Fruit fly (Drosophila melanogaster) whole organism, embryonic: ENCODE measurements around the gene Tfb5.
A peak's percentile ranks its signal among the peaks of the same experiment; 100 is the strongest.

ENCODE experiments used
- Asciz ChIP-seq: fragments of 200-800 bp; sonication (Bioruptor generic); optimal IDR thresholded peaks from 2 replicates; lab custom pipeline; 2017; ENCODE audit warnings: missing biosample characterization, mild to moderate bottlenecking, missing genetic modification characterization, missing genetic modification reagents
- CG10565 ChIP-seq: fragments of 200-800 bp; sonication (Bioruptor generic); optimal IDR thresholded peaks from 3 replicates; lab custom pipeline; 2016; ENCODE audit warnings: missing biosample characterization, mild to moderate bottlenecking, missing genetic modification characterization
- CG11398 ChIP-seq: fragments of 200-800 bp; sonication (Bioruptor generic); optimal IDR thresholded peaks from 2 replicates; lab custom pipeline; 2016; ENCODE audit warnings: missing biosample characterization, missing genetic modification characterization
- CG11695 ChIP-seq: fragments of 200-800 bp; sonication (Bioruptor generic); IDR thresholded peaks from 3 replicates; pipeline ENCODE4 v1.3.6; 2022; ENCODE audit warnings: missing biosample characterization, missing genetic modification characterization
- CG12219 ChIP-seq: fragments of 200-800 bp; sonication (Bioruptor generic); optimal IDR thresholded peaks from 3 replicates; lab custom pipeline; 2018; ENCODE audit warnings: missing biosample characterization, mild to moderate bottlenecking, missing genetic modification characterization
- CG14710 ChIP-seq: fragments of 200-800 bp; sonication (Bioruptor generic); optimal IDR thresholded peaks from 3 replicates; lab custom pipeline; 2019; ENCODE audit warnings: missing biosample characterization, mild to moderate bottlenecking, missing genetic modification characterization, moderate library complexity
- CG1602 ChIP-seq: fragments of 200-800 bp; sonication (Bioruptor generic); optimal IDR thresholded peaks from 3 replicates; lab custom pipeline; 2016; ENCODE audit warnings: missing biosample characterization, missing genetic modification characterization
- CG18262 ChIP-seq: fragments of 200-800 bp; optimal IDR thresholded peaks from 3 replicates; lab custom pipeline; 2019; ENCODE audit warnings: missing biosample characterization, mild to moderate bottlenecking, missing genetic modification characterization, moderate library complexity
- CG18599 ChIP-seq: fragments of 200-800 bp; sonication (Bioruptor generic); optimal IDR thresholded peaks from 3 replicates; lab custom pipeline; 2017; ENCODE audit warnings: missing biosample characterization, missing genetic modification characterization, mild to moderate bottlenecking, moderate library complexity, missing genetic modification reagents
- CG31388 ChIP-seq: fragments of 200-800 bp; sonication (Bioruptor generic); optimal IDR thresholded peaks from 2 replicates; lab custom pipeline; 2016; ENCODE audit warnings: missing biosample characterization, missing genetic modification characterization
- CG3163 ChIP-seq: fragments of 200-800 bp; sonication (Bioruptor generic); optimal IDR thresholded peaks from 3 replicates; lab custom pipeline; 2016; ENCODE audit warnings: missing biosample characterization, missing genetic modification characterization
- CG33213 ChIP-seq: fragments of 200-800 bp; sonication (Bioruptor generic); optimal IDR thresholded peaks from 3 replicates; lab custom pipeline; 2016; ENCODE audit warnings: missing biosample characterization, missing genetic modification characterization
- CG34376 ChIP-seq: fragments of 200-800 bp; sonication (Bioruptor generic); optimal IDR thresholded peaks from 2 replicates; lab custom pipeline; 2018; ENCODE audit warnings: missing biosample characterization, mild to moderate bottlenecking, missing genetic modification characterization
- CG4360 ChIP-seq: fragments of 200-800 bp; sonication (Bioruptor generic); IDR thresholded peaks from 2 replicates; pipeline ENCODE4 v1.3.6; 2022; ENCODE audit warnings: missing biosample characterization, missing genetic modification characterization
- CG43689 ChIP-seq: fragments of 200-800 bp; sonication (Bioruptor generic); IDR thresholded peaks from 2 replicates; pipeline ENCODE4 v1.3.6; 2022; ENCODE audit warnings: missing biosample characterization, missing genetic modification characterization
- CG4617 ChIP-seq: fragments of 200-800 bp; sonication (Bioruptor generic); optimal IDR thresholded peaks from 3 replicates; lab custom pipeline; 2016; ENCODE audit warnings: missing biosample characterization, missing genetic modification characterization, borderline replicate concordance
- CG6175 ChIP-seq: fragments of 200-800 bp; sonication (Bioruptor generic); IDR thresholded peaks from 3 replicates; pipeline ENCODE4 v1.3.6; 2022; ENCODE audit warnings: missing biosample characterization, missing genetic modification characterization
- CG7839 ChIP-seq: fragments of 200-800 bp; sonication (Bioruptor generic); optimal IDR thresholded peaks from 3 replicates; lab custom pipeline; 2018; ENCODE audit warnings: missing biosample characterization, mild to moderate bottlenecking, missing genetic modification characterization, moderate library complexity
- CG7963 ChIP-seq: fragments of 200-800 bp; sonication (Bioruptor generic); IDR thresholded peaks from 3 replicates; pipeline ENCODE4 v1.3.6; 2022; ENCODE audit warnings: missing biosample characterization, missing genetic modification characterization; ENCODE audit not compliant: partially characterized antibody
- CG8281 ChIP-seq: fragments of 200-800 bp; sonication (Bioruptor generic); optimal IDR thresholded peaks from 2 replicates; lab custom pipeline; 2018; ENCODE audit warnings: missing biosample characterization, mild to moderate bottlenecking, missing genetic modification characterization, moderate library complexity
- CG8924 ChIP-seq: fragments of 200-800 bp; optimal IDR thresholded peaks from 3 replicates; lab custom pipeline; 2019; ENCODE audit warnings: missing biosample characterization, mild to moderate bottlenecking, missing genetic modification characterization, moderate library complexity
- Chrac-16 ChIP-seq: fragments of 200-800 bp; sonication (Bioruptor generic); optimal IDR thresholded peaks from 3 replicates; lab custom pipeline; 2016; ENCODE audit warnings: missing biosample characterization, missing genetic modification characterization
- Dad ChIP-seq: fragments of 200-800 bp; sonication (Bioruptor generic); optimal IDR thresholded peaks from 3 replicates; lab custom pipeline; 2016; ENCODE audit warnings: missing biosample characterization, missing genetic modification characterization
- Dref ChIP-seq: fragments of 200-800 bp; sonication (Bioruptor generic); IDR thresholded peaks from 2 replicates; pipeline ENCODE4 v1.3.6; 2022; ENCODE audit warnings: missing biosample characterization, missing genetic modification characterization
- Gsc ChIP-seq: fragments of 200-800 bp; sonication (Bioruptor generic); IDR thresholded peaks from 2 replicates; pipeline ENCODE4 v1.3.6; 2022; ENCODE audit warnings: missing biosample characterization, missing genetic modification characterization
- H2.0 ChIP-seq: fragments of 200-800 bp; sonication (Bioruptor generic); IDR thresholded peaks from 2 replicates; pipeline ENCODE4 v1.3.6; 2022; ENCODE audit warnings: missing biosample characterization, missing genetic modification characterization
- MESR4 ChIP-seq: fragments of 200-800 bp; sonication (Bioruptor generic); optimal IDR thresholded peaks from 2 replicates; lab custom pipeline; 2018; ENCODE audit warnings: missing biosample characterization, mild to moderate bottlenecking, missing genetic modification characterization, moderate library complexity
- Meics ChIP-seq: fragments of 200-800 bp; sonication (Bioruptor generic); optimal IDR thresholded peaks from 2 replicates; lab custom pipeline; 2017; ENCODE audit warnings: missing biosample characterization, mild to moderate bottlenecking, missing genetic modification characterization
- Pdp1 ChIP-seq, 2 experiments: fragments of 200-800 bp; sonication (Bioruptor generic); optimal IDR thresholded peaks; 3 replicates each; lab custom pipeline; 2016; ENCODE audit warnings: missing biosample characterization in 2 of 2, missing genetic modification characterization in 2 of 2, mild to moderate bottlenecking in 1 of 2, moderate library complexity in 1 of 2
- Sin3A ChIP-seq: fragments of >200 bp; optimal IDR thresholded peaks from 2 replicates; lab custom pipeline; 2018
- Taf1 ChIP-seq: fragments of 200-800 bp; sonication (Bioruptor generic); IDR thresholded peaks from 2 replicates; pipeline ENCODE4 v1.3.6; 2022; ENCODE audit warnings: missing biosample characterization, missing genetic modification characterization
- bcd ChIP-seq: fragments of 200-800 bp; sonication (Bioruptor generic); optimal IDR thresholded peaks from 2 replicates; lab custom pipeline; 2017; ENCODE audit warnings: missing biosample characterization, mild to moderate bottlenecking, missing genetic modification characterization
- cg ChIP-seq: fragments of 200-800 bp; sonication (Bioruptor generic); optimal IDR thresholded peaks from 3 replicates; lab custom pipeline; 2019; ENCODE audit warnings: missing biosample characterization, mild to moderate bottlenecking, missing genetic modification characterization, moderate library complexity
- chif ChIP-seq, 2 experiments: fragments of 200-800 bp; sonication (Bioruptor generic); optimal IDR thresholded peaks; 3 replicates each; lab custom pipeline; 2016; ENCODE audit warnings: missing biosample characterization in 2 of 2, missing genetic modification characterization in 2 of 2
- ci ChIP-seq: fragments of 200-800 bp; sonication (Bioruptor generic); IDR thresholded peaks from 3 replicates; pipeline ENCODE4 v1.3.6; 2022; ENCODE audit warnings: missing biosample characterization, missing genetic modification characterization
- croc ChIP-seq: fragments of 200-800 bp; sonication (Bioruptor generic); conservative IDR thresholded peaks from 3 replicates; pipeline ENCODE4 v1.3.6; 2022; ENCODE audit warnings: missing biosample characterization, missing genetic modification characterization
- emc ChIP-seq: fragments of 200-800 bp; sonication (Bioruptor generic); optimal IDR thresholded peaks from 2 replicates; lab custom pipeline; 2016; ENCODE audit warnings: missing biosample characterization, missing genetic modification characterization
- ems ChIP-seq: fragments of 200-800 bp; sonication (Bioruptor generic); optimal IDR thresholded peaks from 3 replicates; lab custom pipeline; 2016; ENCODE audit warnings: missing biosample characterization, missing genetic modification characterization
- fd3F ChIP-seq: fragments of 200-800 bp; sonication (Bioruptor generic); optimal IDR thresholded peaks from 2 replicates; lab custom pipeline; 2018; ENCODE audit warnings: missing biosample characterization, mild to moderate bottlenecking, missing genetic modification characterization, moderate library complexity
- ftz-f1 ChIP-seq: fragments of 200-800 bp; sonication (Bioruptor generic); optimal IDR thresholded peaks from 2 replicates; lab custom pipeline; 2016; ENCODE audit warnings: missing biosample characterization, missing genetic modification characterization
- gce ChIP-seq: fragments of 200-800 bp; sonication (Bioruptor generic); IDR thresholded peaks from 3 replicates; pipeline ENCODE4 v1.3.6; 2022; ENCODE audit warnings: missing biosample characterization, missing genetic modification characterization
- her ChIP-seq: fragments of 200-800 bp; sonication (Bioruptor generic); optimal IDR thresholded peaks from 2 replicates; lab custom pipeline; 2016; ENCODE audit warnings: missing biosample characterization, missing genetic modification characterization
- hth ChIP-seq: fragments of >200 bp; optimal IDR thresholded peaks from 2 replicates; lab custom pipeline; 2017; ENCODE audit warnings: inconsistent platforms
- insv ChIP-seq, 2 experiments: fragments of 200-800 bp; sonication (Bioruptor generic); optimal IDR thresholded peaks; 3 replicates each; lab custom pipeline; 2016 to 2018; ENCODE audit warnings: missing biosample characterization in 2 of 2, missing genetic modification characterization in 2 of 2
- jumu ChIP-seq: fragments of 200-800 bp; sonication (Bioruptor generic); optimal IDR thresholded peaks from 3 replicates; lab custom pipeline; 2016; ENCODE audit warnings: missing biosample characterization, missing genetic modification characterization
- kay ChIP-seq: fragments of 200-800 bp; sonication (Bioruptor generic); optimal IDR thresholded peaks from 2 replicates; lab custom pipeline; 2016; ENCODE audit warnings: missing biosample characterization, missing genetic modification characterization
- run ChIP-seq: fragments of 200-800 bp; sonication (Bioruptor generic); optimal IDR thresholded peaks from 3 replicates; lab custom pipeline; 2018; ENCODE audit warnings: missing biosample characterization, mild to moderate bottlenecking, missing genetic modification characterization
- stc ChIP-seq: fragments of 200-800 bp; sonication (Bioruptor generic); IDR thresholded peaks from 2 replicates; pipeline ENCODE4 v1.3.6; 2022; ENCODE audit warnings: missing biosample characterization, missing genetic modification characterization
- trh ChIP-seq: fragments of 200-800 bp; sonication (Bioruptor generic); optimal IDR thresholded peaks from 2 replicates; lab custom pipeline; 2016; ENCODE audit warnings: missing biosample characterization, missing genetic modification characterization
- ttk ChIP-seq: fragments of 200-800 bp; sonication (Bioruptor generic); IDR thresholded peaks from 2 replicates; pipeline ENCODE4 v2.1.2; 2022; ENCODE audit warnings: missing biosample characterization, missing genetic modification characterization
- usp ChIP-seq: fragments of >200 bp; optimal IDR thresholded peaks from 2 replicates; lab custom pipeline; 2017; ENCODE audit warnings: missing biosample characterization, missing genetic modification characterization
- zen ChIP-seq: fragments of 200-800 bp; sonication (Bioruptor generic); optimal IDR thresholded peaks from 3 replicates; lab custom pipeline; 2018; ENCODE audit warnings: missing biosample characterization, mild to moderate bottlenecking, missing genetic modification characterization, moderate library complexity

Gene Tfb5

dm6 chr2L:5043495-5044146, 33.0 kb upstream of the Tfb5 start (continued):
- no peak for TF ChIP-seq CG4617 (GFP tag; lab: Kevin White, UChicago)
- TF ChIP-seq CG8924: peak; percentile 4
- peak; percentile 2 for TF ChIP-seq CG1602 (GFP tag; lab: Kevin White, UChicago)
- TF ChIP-seq CG43689 (GFP tag; lab: Robert Waterston, UW): no peak
- no peak for TF ChIP-seq CG12219 (GFP tag; lab: Kevin White, UChicago)
- TF ChIP-seq ci (GFP tag; lab: Robert Waterston, UW): peak; percentile 56
- TF ChIP-seq Dad: no peak
- no peak for TF ChIP-seq MESR4
- TF ChIP-seq croc (GFP tag; lab: Robert Waterston, UW): no peak
- no peak for TF ChIP-seq CG31388
- TF ChIP-seq CG8281 (tag; lab: Kevin White, UChicago): no peak
- no peak for TF ChIP-seq Gsc (GFP tag; lab: Robert Waterston, UW)
- peak in 1 of 2 experiments; percentile 32 for TF ChIP-seq Pdp1 (GFP tag; optimal IDR thresholded peaks at IDR 0.05; lab: Kevin White, UChicago)
- no peak for TF ChIP-seq chif (GFP tag; optimal IDR thresholded peaks at IDR 0.05; lab: Kevin White, UChicago)
- peak; percentile 44 for TF ChIP-seq bcd (GFP tag; lab: Kevin White, UChicago)
- peak; percentile 60 for TF ChIP-seq stc (GFP tag; lab: Robert Waterston, UW)
- no peak for TF ChIP-seq Sin3A
- TF ChIP-seq CG3163 (GFP tag; lab: Kevin White, UChicago): no peak
- TF ChIP-seq Chrac-16 (GFP tag; lab: Kevin White, UChicago): peak; percentile 22
- TF ChIP-seq run (tag; lab: Kevin White, UChicago): no peak
- peak; percentile 39 for TF ChIP-seq CG18262 (tag; lab: Kevin White, UChicago)
- no peak for TF ChIP-seq CG6175 (GFP tag; lab: Robert Waterston, UW)
- no peak for TF ChIP-seq usp (GFP tag; lab: Kevin White, UChicago)
- TF ChIP-seq CG4360 (GFP tag; lab: Robert Waterston, UW): no peak
- peak; percentile 43 for TF ChIP-seq ttk (GFP tag; lab: Robert Waterston, UW)
- TF ChIP-seq ems (GFP tag; lab: Kevin White, UChicago): no peak
- no peak for TF ChIP-seq emc (GFP tag; lab: Kevin White, UChicago)
- TF ChIP-seq ftz-f1 (GFP tag; lab: Kevin White, UChicago): no peak
- no peak for TF ChIP-seq CG14710 (tag; lab: Kevin White, UChicago)
- peak; percentile 50 for TF ChIP-seq Meics (GFP tag; lab: Kevin White, UChicago)
- TF ChIP-seq Asciz (GFP tag; lab: Kevin White, UChicago): peak; percentile 2
- no peak for TF ChIP-seq kay (GFP tag; lab: Kevin White, UChicago)
- TF ChIP-seq cg (GFP tag; lab: Kevin White, UChicago): peak; percentile 87
- TF ChIP-seq CG11695: peak; percentile 62
- no peak for TF ChIP-seq gce
- TF ChIP-seq hth (lab: Kevin White, UChicago): no peak
- no peak for TF ChIP-seq zen (tag; lab: Kevin White, UChicago)
- no peak for TF ChIP-seq trh
- no peak for TF ChIP-seq insv (GFP tag; optimal IDR thresholded peaks at IDR 0.05; lab: Kevin White, UChicago)
- TF ChIP-seq fd3F: no peak
- TF ChIP-seq H2.0: 0 out of 2 replicates have a peak, but pooled peaks have one; percentile 23
- TF ChIP-seq her (GFP tag; lab: Kevin White, UChicago): no peak
- no peak for TF ChIP-seq CG33213 (GFP tag; lab: Kevin White, UChicago)
- peak; percentile 65 for TF ChIP-seq CG18599
- 0 out of 2 replicates have a peak, but pooled peaks have one; percentile 18 for TF ChIP-seq Taf1 (GFP tag; lab: Robert Waterston, UW)
- TF ChIP-seq CG7839 (tag; lab: Kevin White, UChicago): peak; percentile 65
- TF ChIP-seq jumu: no peak
- no peak for TF ChIP-seq CG11398 (GFP tag; lab: Kevin White, UChicago)
- TF ChIP-seq CG10565 (GFP tag; lab: Kevin White, UChicago): no peak
- TF ChIP-seq Dref (GFP tag; lab: Robert Waterston, UW): no peak
- TF ChIP-seq CG7963 (GFP tag; lab: Robert Waterston, UW): no peak
- no peak for TF ChIP-seq CG34376
